Fruit fly (Drosophila melanogaster) whole organism, embryonic: ENCODE results near the gene CG32816.

Experiments used
- Bgb ChIP-seq: fragments of 200-800 bp; sonication (Bioruptor generic); IDR thresholded peaks from 2 replicates; pipeline ENCODE4 v1.3.6; 2022; ENCODE audit warnings: missing biosample characterization, missing genetic modification characterization; ENCODE audit not compliant: partially characterized antibody
- Blimp-1 ChIP-seq: fragments of 200-800 bp; sonication (Bioruptor generic); optimal IDR thresholded peaks from 3 replicates; lab custom pipeline; 2018; ENCODE audit warnings: missing biosample characterization, missing genetic modification characterization, mild to moderate bottlenecking, moderate library complexity, missing genetic modification reagents
- CG10147 ChIP-seq: fragments of 200-800 bp; sonication (Bioruptor generic); optimal IDR thresholded peaks from 2 replicates; lab custom pipeline; 2019; ENCODE audit warnings: missing biosample characterization, mild to moderate bottlenecking, missing genetic modification characterization, moderate library complexity
- CG11504 ChIP-seq: fragments of 200-800 bp; sonication (Bioruptor generic); optimal IDR thresholded peaks from 3 replicates; lab custom pipeline; 2019; ENCODE audit warnings: missing biosample characterization, mild to moderate bottlenecking, missing genetic modification characterization, moderate library complexity
- CG15514 ChIP-seq: fragments of 200-800 bp; sonication (Bioruptor generic); optimal IDR thresholded peaks from 3 replicates; lab custom pipeline; 2017; ENCODE audit warnings: missing biosample characterization, missing genetic modification characterization, mild to moderate bottlenecking, moderate library complexity, missing genetic modification reagents
- CG17359 ChIP-seq: fragments of 200-800 bp; sonication (Bioruptor generic); optimal IDR thresholded peaks from 3 replicates; lab custom pipeline; 2018; ENCODE audit warnings: missing biosample characterization, mild to moderate bottlenecking, missing genetic modification characterization, moderate library complexity
- CG17361 ChIP-seq: fragments of 200-800 bp; sonication (Bioruptor generic); IDR thresholded peaks from 3 replicates; pipeline ENCODE4 v1.3.6; 2022; ENCODE audit warnings: missing biosample characterization, missing genetic modification characterization
- CG17912 ChIP-seq: fragments of 200-800 bp; sonication (Bioruptor generic); optimal IDR thresholded peaks from 2 replicates; lab custom pipeline; 2018; ENCODE audit warnings: missing biosample characterization, mild to moderate bottlenecking, missing genetic modification characterization
- CG31388 ChIP-seq: fragments of 200-800 bp; sonication (Bioruptor generic); optimal IDR thresholded peaks from 2 replicates; lab custom pipeline; 2016; ENCODE audit warnings: missing biosample characterization, missing genetic modification characterization
- CG3163 ChIP-seq: fragments of 200-800 bp; sonication (Bioruptor generic); optimal IDR thresholded peaks from 3 replicates; lab custom pipeline; 2016; ENCODE audit warnings: missing biosample characterization, missing genetic modification characterization
- CG32767 ChIP-seq: fragments of 200-800 bp; sonication (Bioruptor generic); IDR thresholded peaks from 2 replicates; pipeline ENCODE4 v1.3.6; 2022; ENCODE audit warnings: missing biosample characterization, missing genetic modification characterization
- CG43689 ChIP-seq: fragments of 200-800 bp; sonication (Bioruptor generic); IDR thresholded peaks from 2 replicates; pipeline ENCODE4 v1.3.6; 2022; ENCODE audit warnings: missing biosample characterization, missing genetic modification characterization
- CG4854 ChIP-seq: fragments of 200-800 bp; sonication (Bioruptor generic); optimal IDR thresholded peaks from 2 replicates; lab custom pipeline; 2016; ENCODE audit warnings: missing biosample characterization, missing genetic modification characterization, inconsistent platforms
- CG6272 ChIP-seq: fragments of 200-800 bp; sonication (Bioruptor generic); IDR thresholded peaks from 2 replicates; pipeline ENCODE4 v1.3.6; 2022; ENCODE audit warnings: missing biosample characterization, missing genetic modification characterization
- CG7357 ChIP-seq: fragments of 200-800 bp; sonication (Bioruptor generic); IDR thresholded peaks from 3 replicates; pipeline ENCODE4 v1.3.6; 2022; ENCODE audit warnings: missing biosample characterization, missing genetic modification characterization
- CG7556 ChIP-seq: fragments of 200-800 bp; sonication (Bioruptor generic); optimal IDR thresholded peaks from 2 replicates; lab custom pipeline; 2017; ENCODE audit warnings: missing biosample characterization, mild to moderate bottlenecking, missing genetic modification characterization
- CG7928 ChIP-seq: fragments of 200-800 bp; sonication (Bioruptor generic); optimal IDR thresholded peaks from 2 replicates; lab custom pipeline; 2017; ENCODE audit warnings: missing biosample characterization, mild to moderate bottlenecking, missing genetic modification characterization
- D19A ChIP-seq: fragments of 200-800 bp; optimal IDR thresholded peaks from 3 replicates; lab custom pipeline; 2019; ENCODE audit warnings: missing biosample characterization, mild to moderate bottlenecking, missing genetic modification characterization, moderate library complexity
- Dfd ChIP-seq, 2 experiments: fragments of >200 bp; optimal IDR thresholded peaks; 2 replicates each; lab custom pipeline; 2017; ENCODE audit warnings: missing biosample characterization in 2 of 2, missing genetic modification characterization in 2 of 2
- Dip3 ChIP-seq: fragments of 200-800 bp; sonication (Bioruptor generic); optimal IDR thresholded peaks from 3 replicates; lab custom pipeline; 2016; ENCODE audit warnings: missing biosample characterization, missing genetic modification characterization
- Dll ChIP-seq: fragments of 200-800 bp; sonication (Bioruptor generic); IDR thresholded peaks from 4 replicates; pipeline ENCODE4 v1.3.6; 2022; ENCODE audit warnings: missing biosample characterization, missing genetic modification characterization; ENCODE audit not compliant: partially characterized antibody
- Hand ChIP-seq: fragments of 200-800 bp; sonication (Bioruptor generic); optimal IDR thresholded peaks from 2 replicates; lab custom pipeline; 2017; ENCODE audit warnings: mild to moderate bottlenecking, missing biosample characterization, missing genetic modification reagents, missing genetic modification characterization
- HmgZ ChIP-seq: fragments of 200-800 bp; sonication (Bioruptor generic); optimal IDR thresholded peaks from 2 replicates; lab custom pipeline; 2018; ENCODE audit warnings: missing biosample characterization, mild to moderate bottlenecking, missing genetic modification characterization
- Hr51 ChIP-seq, 2 experiments: fragments of 200-800 bp; sonication (Bioruptor generic); optimal IDR thresholded peaks; 2 replicates in 1 of 2; 3 replicates in 1 of 2; lab custom pipeline; 2016 to 2018; ENCODE audit warnings: missing biosample characterization in 2 of 2, missing genetic modification characterization in 2 of 2, mild to moderate bottlenecking in 1 of 2, moderate library complexity in 1 of 2
- NC2β ChIP-seq: fragments of 200-800 bp; sonication (Bioruptor generic); optimal IDR thresholded peaks from 2 replicates; lab custom pipeline; 2016; ENCODE audit warnings: missing biosample characterization, missing genetic modification characterization
- NFAT ChIP-seq: fragments of 200-800 bp; sonication (Bioruptor generic); IDR thresholded peaks from 2 replicates; pipeline ENCODE4 v1.3.6; 2022; ENCODE audit warnings: missing biosample characterization, missing genetic modification characterization
- Poxn ChIP-seq: fragments of 200-800 bp; sonication (Bioruptor generic); IDR thresholded peaks from 2 replicates; pipeline ENCODE4 v1.3.6; 2022; ENCODE audit warnings: missing biosample characterization, missing genetic modification characterization
- Sry-β ChIP-seq: fragments of 200-800 bp; sonication (Bioruptor generic); optimal IDR thresholded peaks from 2 replicates; lab custom pipeline; 2018; ENCODE audit warnings: missing biosample characterization, mild to moderate bottlenecking, missing genetic modification characterization, moderate library complexity
- Usf ChIP-seq: fragments of 200-800 bp; sonication (Bioruptor generic); optimal IDR thresholded peaks from 2 replicates; lab custom pipeline; 2017; ENCODE audit warnings: missing genotype, missing biosample characterization, missing genetic modification characterization
- amos ChIP-seq: fragments of 200-800 bp; sonication (Bioruptor generic); IDR thresholded peaks from 2 replicates; pipeline ENCODE4 v1.3.6; 2022; ENCODE audit warnings: missing biosample characterization, missing genetic modification characterization; ENCODE audit not compliant: partially characterized antibody
- bsh ChIP-seq, 2 experiments: fragments of 200-800 bp; sonication (Bioruptor generic); optimal IDR thresholded peaks; 2 replicates each; lab custom pipeline; 2017 to 2018; ENCODE audit warnings: mild to moderate bottlenecking in 2 of 2, missing biosample characterization in 2 of 2, missing genetic modification characterization in 2 of 2, moderate library complexity in 1 of 2
- btn ChIP-seq: fragments of 200-800 bp; sonication (Bioruptor generic); optimal IDR thresholded peaks from 2 replicates; lab custom pipeline; 2016; ENCODE audit warnings: missing biosample characterization, missing genetic modification characterization
- chm ChIP-seq: fragments of 200-800 bp; sonication (Bioruptor generic); IDR thresholded peaks from 2 replicates; pipeline ENCODE4 v1.3.6; 2022; ENCODE audit warnings: missing biosample characterization, missing genetic modification characterization
- fru ChIP-seq: fragments of >200 bp; optimal IDR thresholded peaks from 2 replicates; lab custom pipeline; 2017
- gem ChIP-seq: fragments of 200-800 bp; sonication (Bioruptor generic); optimal IDR thresholded peaks from 2 replicates; lab custom pipeline; 2019; ENCODE audit warnings: missing biosample characterization, mild to moderate bottlenecking, missing genetic modification characterization, moderate library complexity
- gsb ChIP-seq: fragments of 200-800 bp; sonication (Bioruptor generic); IDR thresholded peaks from 2 replicates; pipeline ENCODE4 v1.3.6; 2022; ENCODE audit warnings: missing biosample characterization, missing genetic modification characterization
- ham ChIP-seq: fragments of 200-800 bp; sonication (Bioruptor generic); IDR thresholded peaks from 2 replicates; pipeline ENCODE4 v1.3.6; 2022; ENCODE audit warnings: missing biosample characterization, missing genetic modification characterization
- hb ChIP-seq: fragments of 200-800 bp; sonication (Bioruptor generic); IDR thresholded peaks from 3 replicates; pipeline ENCODE4 v1.3.6; 2022; ENCODE audit warnings: missing biosample characterization, missing genetic modification characterization; ENCODE audit not compliant: partially characterized antibody
- her ChIP-seq: fragments of 200-800 bp; sonication (Bioruptor generic); optimal IDR thresholded peaks from 2 replicates; lab custom pipeline; 2016; ENCODE audit warnings: missing biosample characterization, missing genetic modification characterization
- kni ChIP-seq: fragments of 200-800 bp; sonication (Bioruptor generic); optimal IDR thresholded peaks from 3 replicates; lab custom pipeline; 2017; ENCODE audit warnings: mild to moderate bottlenecking, missing biosample characterization, missing genetic modification reagents, missing genetic modification characterization
- pan ChIP-seq, 4 experiments: fragments of >200 bp in 3 of 4; fragments of 200-800 bp in 1 of 4; sonication (Bioruptor generic) in 1 of 4; optimal IDR thresholded peaks in 3 of 4; IDR thresholded peaks in 1 of 4; 2 replicates each; pipeline versions ENCODE4 v1.3.6 to Lab custom; 2017 to 2022; ENCODE audit warnings: missing biosample characterization in 2 of 4, missing genetic modification characterization in 2 of 4, mixed read lengths in 1 of 4
- peb ChIP-seq: fragments of 200-800 bp; sonication (Bioruptor generic); IDR thresholded peaks from 2 replicates; pipeline ENCODE4 v1.3.6; 2022; ENCODE audit warnings: missing biosample characterization, missing genetic modification characterization
- prd ChIP-seq, 3 experiments: fragments of >200 bp in 2 of 3; fragments of 200-800 bp in 1 of 3; sonication (Bioruptor generic) in 1 of 3; optimal IDR thresholded peaks in 2 of 3; IDR thresholded peaks in 1 of 3; 2 replicates in 2 of 3; 3 replicates in 1 of 3; pipeline versions ENCODE4 v1.3.6 to Lab custom; 2017 to 2022; ENCODE audit warnings: missing biosample characterization in 1 of 3, missing genetic modification characterization in 1 of 3
- row ChIP-seq: fragments of 200-800 bp; sonication (Bioruptor generic); IDR thresholded peaks from 3 replicates; pipeline ENCODE4 v1.3.6; 2022; ENCODE audit warnings: missing biosample characterization, missing genetic modification characterization
- scrt ChIP-seq: fragments of 200-800 bp; sonication (Bioruptor generic); optimal IDR thresholded peaks from 2 replicates; lab custom pipeline; 2018; ENCODE audit warnings: missing biosample characterization, mild to moderate bottlenecking, missing genetic modification characterization, moderate library complexity
- tna ChIP-seq: fragments of 200-800 bp; sonication (Bioruptor generic); IDR thresholded peaks from 2 replicates; pipeline ENCODE4 v1.3.6; 2022; ENCODE audit warnings: missing biosample characterization, missing genetic modification characterization; ENCODE audit not compliant: partially characterized antibody
- unc-4 ChIP-seq: fragments of 200-800 bp; sonication (Bioruptor generic); IDR thresholded peaks from 2 replicates; pipeline ENCODE4 v1.3.6; 2022; ENCODE audit warnings: missing biosample characterization, missing genetic modification characterization; ENCODE audit not compliant: partially characterized antibody

The CG32816 gene

dm6 chrX:336659-337266 lies 133.8 kb downstream of the CG32816 start (continued):
- TF ChIP-seq Dfd (GFP tag; optimal IDR thresholded peaks at IDR 0.05; lab: Kevin White, UChicago) (no peak), CG15514 (GFP tag; lab: Kevin White, UChicago) (no peak), her (GFP tag; lab: Kevin White, UChicago) (no peak), CG3163 (GFP tag; lab: Kevin White, UChicago) (no peak), kni (GFP tag; lab: Kevin White, UChicago) (no peak), CG32767 (GFP tag; lab: Robert Waterston, UW) (no peak), CG17359 (tag; lab: Kevin White, UChicago) (no peak), CG4854 (GFP tag; lab: Kevin White, UChicago) (no peak), unc-4 (GFP tag; lab: Robert Waterston, UW) (no peak), Dip3 (GFP tag; lab: Kevin White, UChicago) (no peak), btn (no peak), Usf (GFP tag; lab: Kevin White, UChicago) (no peak), hb (GFP tag; lab: Robert Waterston, UW) (no peak), peb (GFP tag; lab: Robert Waterston, UW) (no peak), amos (peak; percentile 15; the same call in 1 of the 2 replicates), CG17361 (GFP tag; lab: Robert Waterston, UW) (peak; percentile 36; the same call in 1 of the 3 replicates), Sry-β (GFP tag; lab: Kevin White, UChicago) (no peak), CG6272 (GFP tag; lab: Robert Waterston, UW) (no peak), ham (no peak), CG10147 (no peak), fru (lab: Kevin White, UChicago) (no peak), CG7928 (GFP tag; lab: Kevin White, UChicago) (peak; percentile 85), Bgb (GFP tag; lab: Robert Waterston, UW) (no peak; the same call in 1 of the 2 replicates), CG11504 (tag; lab: Kevin White, UChicago) (peak; percentile 17), CG43689 (GFP tag; lab: Robert Waterston, UW) (no peak), CG31388 (GFP tag; lab: Kevin White, UChicago) (no peak), NC2β (no peak)

dm6 chrX:334624-335292 lies 135.8 kb downstream of the CG32816 start:
- no peak for TF ChIP-seq Hand (GFP tag; lab: Kevin White, UChicago)
- TF ChIP-seq Poxn (GFP tag; lab: Robert Waterston, UW) = no peak
- TF ChIP-seq CG7556 (GFP tag; lab: Kevin White, UChicago) = peak; percentile 56
- TF ChIP-seq D19A (tag; lab: Kevin White, UChicago) = peak; percentile 43
- no peak for TF ChIP-seq pan (optimal IDR thresholded peaks at IDR 0.05; lab: Kevin White, UChicago)
- TF ChIP-seq pan (GFP tag; optimal IDR thresholded peaks at IDR 0.05 in 1 of 2, IDR thresholded peaks at IDR 0.05 in 1 of 2) = peak in 1 of 2 experiments; percentile 30
- TF ChIP-seq gem (tag; lab: Kevin White, UChicago) = peak; percentile 66
- no peak for TF ChIP-seq chm (GFP tag; lab: Robert Waterston, UW)
- TF ChIP-seq NFAT (GFP tag; lab: Robert Waterston, UW) = no peak
- TF ChIP-seq row (GFP tag; lab: Robert Waterston, UW) = peak; percentile 66
- peak; percentile 42 for TF ChIP-seq Blimp-1 (GFP tag; lab: Kevin White, UChicago)
- TF ChIP-seq tna (GFP tag; lab: Robert Waterston, UW) = peak; percentile 40; the same call in 1 of the 2 replicates
- peak in 1 of 2 experiments; percentile 35 for TF ChIP-seq bsh (GFP tag; optimal IDR thresholded peaks at IDR 0.05; lab: Kevin White, UChicago)
- TF ChIP-seq HmgZ = no peak
- TF ChIP-seq Hr51 (GFP tag; optimal IDR thresholded peaks at IDR 0.05; lab: Kevin White, UChicago) = peak in 1 of 2 experiments; percentile 66
- no peak for TF ChIP-seq prd (optimal IDR thresholded peaks at IDR 0.05; lab: Kevin White, UChicago)
- TF ChIP-seq prd (GFP tag; IDR thresholded peaks at IDR 0.05; lab: Robert Waterston, UW) = 0 out of 3 replicates have a peak, but pooled peaks have one; percentile 13
- no peak for TF ChIP-seq scrt (GFP tag; lab: Kevin White, UChicago)
- 0 out of 3 replicates have a peak, but pooled peaks have one; percentile 12 for TF ChIP-seq CG7357 (GFP tag; lab: Robert Waterston, UW)
- 0 out of 4 replicates have a peak, but pooled peaks have one; percentile 18 for TF ChIP-seq Dll
- no peak for TF ChIP-seq gsb
- TF ChIP-seq CG17912 (GFP tag; lab: Kevin White, UChicago) = no peak
